Fruit fly (Drosophila melanogaster) whole organism, larva: ENCODE results near the gene snRNP-U1-C.

Experiments
- noc ChIP-seq: fragments of 200-800 bp; sonication (Bioruptor generic); optimal IDR thresholded peaks from 3 replicates; lab custom pipeline; 2019; ENCODE audit warnings: missing biosample characterization, mild to moderate bottlenecking, missing genetic modification characterization, moderate library complexity

Gene snRNP-U1-C

DNA sequence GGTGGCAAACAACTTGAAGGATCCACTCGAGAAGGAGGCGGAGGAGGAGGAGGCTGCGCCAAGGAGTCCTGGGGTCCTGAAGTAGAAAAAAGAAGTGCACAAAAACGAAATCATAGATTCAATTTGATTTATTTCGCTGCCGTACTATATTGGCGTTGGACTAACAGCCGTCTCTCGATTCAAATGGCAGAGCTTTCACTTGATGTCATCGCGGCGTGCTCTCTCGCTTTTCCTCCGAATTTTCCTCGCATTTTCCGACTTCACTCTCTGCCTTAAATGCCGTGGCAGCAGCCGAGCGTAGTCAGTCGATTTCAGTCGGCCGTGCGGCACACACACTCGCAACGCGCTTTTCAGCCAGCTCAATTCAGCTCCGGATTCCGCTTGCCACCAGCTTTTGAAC is 33.6 kb downstream of the snRNP-U1-C start, which contains the start of gene CG43732:
TSS of gene CG43732 (plus strand) at position 301 of the 400 bp plus-strand sequence.
- TF ChIP-seq noc (tag; lab: Kevin White, UChicago) = no peak

DNA sequence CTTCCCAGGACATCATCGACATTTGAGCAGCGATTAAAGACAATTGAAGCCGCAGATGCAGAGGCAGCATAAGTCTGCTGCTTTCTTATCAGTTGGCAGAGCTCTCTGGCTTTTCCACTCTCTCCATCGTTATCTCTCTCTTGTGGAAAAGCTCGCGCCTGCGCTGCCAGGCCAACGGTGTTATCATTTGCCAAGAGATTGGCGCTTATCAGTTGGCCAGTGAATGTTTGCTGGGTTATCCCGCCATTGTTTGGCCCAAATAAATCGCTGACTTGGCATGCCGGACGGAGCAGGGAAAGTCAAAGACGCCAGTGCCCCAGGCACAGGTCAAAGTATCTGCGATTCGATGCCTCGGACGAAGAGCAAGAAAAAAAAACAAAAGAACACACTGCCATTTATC is 34.3 kb downstream of the snRNP-U1-C start:
- TF ChIP-seq noc (tag; lab: Kevin White, UChicago) = no peak

- no peak for TF ChIP-seq noc (tag; lab: Kevin White, UChicago)
Observed at dm6 chr3R:18947307-18947706, 36.1 kb downstream of the snRNP-U1-C start.
